Worm (Caenorhabditis elegans): ENCODE data around the gene Y110A2AL.10.

- TF ChIP-seq ceh-82 (tag; optimal IDR thresholded peaks at IDR 0.05) (no peak), pha-4 (GFP tag; IDR thresholded peaks at IDR 0.05) (no peak), pha-4 (tag; optimal IDR thresholded peaks at IDR 0.05) (no peak)
Measured at ce11 chrII:2885518-2886449, 14.1 kb upstream of the Y110A2AL.10 start.

Measured in whole organism, L4 larva.